Fruit fly (Drosophila melanogaster): ENCODE results near the gene CG10359.

CG10359 gene

dm6 chr3L:3566751-3567499 lies 45.1 kb upstream of the CG10359 start (continued):
- TF ChIP-seq ase (GFP tag; IDR thresholded peaks at IDR 0.05) = 0 out of 3 replicates have a peak, but pooled peaks have one; percentile 40
- peak; percentile 35 for TF ChIP-seq CG12155 (GFP tag; optimal IDR thresholded peaks at IDR 0.05)
- peak; percentile 88 for TF ChIP-seq row (GFP tag; IDR thresholded peaks at IDR 0.05)
- no peak for TF ChIP-seq aop (GFP tag; IDR thresholded peaks at IDR 0.05)
- no peak for TF ChIP-seq gt (GFP tag; IDR thresholded peaks at IDR 0.05)
- peak; percentile 42 to 75 for TF ChIP-seq chif (GFP tag; optimal IDR thresholded peaks at IDR 0.05)
- no peak for TF ChIP-seq Dref (GFP tag; IDR thresholded peaks at IDR 0.05)
- no peak for TF ChIP-seq Opbp (GFP tag; IDR thresholded peaks at IDR 0.05; ENCODE audit: partially characterized antibody)
- TF ChIP-seq nmo (GFP tag; optimal IDR thresholded peaks at IDR 0.05) = peak; percentile 82
- peak; percentile 70 for TF ChIP-seq Sox100B (GFP tag; optimal IDR thresholded peaks at IDR 0.05)
- TF ChIP-seq CG11247 (GFP tag; IDR thresholded peaks at IDR 0.05) = 0 out of 2 replicates have a peak, but pooled peaks have one; percentile 17
- no peak for TF ChIP-seq Dll (GFP tag; IDR thresholded peaks at IDR 0.05; ENCODE audit: partially characterized antibody)
- TF ChIP-seq Atf-2 (GFP tag; optimal IDR thresholded peaks at IDR 0.05) = peak; percentile 3
- TF ChIP-seq pan (optimal IDR thresholded peaks at IDR 0.05) = no peak
- TF ChIP-seq pan (GFP tag; optimal IDR thresholded peaks at IDR 0.05 in 1 of 2, IDR thresholded peaks at IDR 0.05 in 1 of 2) = peak in 1 of 2 experiments; percentile 79
- peak; percentile 86 for TF ChIP-seq Blimp-1 (GFP tag; optimal IDR thresholded peaks at IDR 0.05)
- TF ChIP-seq sens-2 (GFP tag; IDR thresholded peaks at IDR 0.05) = 0 out of 2 replicates have a peak, but pooled peaks have one; percentile 46
- peak; percentile 60 for TF ChIP-seq CG9817 (tag; optimal IDR thresholded peaks at IDR 0.05)
- peak; percentile 4 for TF ChIP-seq MTF-1 (GFP tag; optimal IDR thresholded peaks at IDR 0.05; ENCODE audit: borderline replicate concordance)
- peak; percentile 6 for TF ChIP-seq Bdp1 (GFP tag; optimal IDR thresholded peaks at IDR 0.05)
- TF ChIP-seq CG17361 (GFP tag; IDR thresholded peaks at IDR 0.05) = peak; percentile 79
- peak; percentile 47 for TF ChIP-seq CG7786 (GFP tag; optimal IDR thresholded peaks at IDR 0.05)
- TF ChIP-seq CG10147 (GFP tag; optimal IDR thresholded peaks at IDR 0.05) = peak; percentile 61
- no peak for TF ChIP-seq CG3726 (GFP tag; IDR thresholded peaks at IDR 0.05)

DNA sequence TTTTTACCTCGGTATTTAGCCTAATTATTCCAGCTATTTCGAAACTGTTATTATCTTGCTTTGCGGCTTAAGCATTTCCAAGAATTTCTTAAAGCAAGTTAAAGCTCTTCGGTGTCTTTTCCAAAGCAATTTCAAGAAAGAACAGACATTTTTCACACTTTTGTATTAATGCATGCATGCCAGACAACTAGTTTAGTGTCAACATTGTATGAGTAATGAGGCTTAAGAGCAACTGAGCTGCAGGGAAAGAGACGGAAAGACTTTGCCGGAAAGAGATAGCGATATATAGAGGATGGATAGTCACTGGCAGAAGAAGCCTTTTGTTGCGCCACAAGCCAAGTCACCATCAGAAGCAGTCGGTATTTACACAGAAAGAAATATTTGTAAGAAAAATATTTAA lies 42.9 kb upstream of the CG10359 start:
- TF ChIP-seq bcd (GFP tag; optimal IDR thresholded peaks at IDR 0.05) (no peak), Blimp-1 (GFP tag; optimal IDR thresholded peaks at IDR 0.05) (no peak), tll (GFP tag; optimal IDR thresholded peaks at IDR 0.05) (no peak), Dfd (GFP tag; optimal IDR thresholded peaks at IDR 0.05) (no peak), CG6654 (GFP tag; optimal IDR thresholded peaks at IDR 0.05) (peak; percentile 62)

- peak; percentile 95 for TF ChIP-seq CG6654 (GFP tag; optimal IDR thresholded peaks at IDR 0.05)
- peak in 1 of 2 experiments; percentile 76 for TF ChIP-seq Pdp1 (GFP tag; optimal IDR thresholded peaks at IDR 0.05)
- TF ChIP-seq her (GFP tag; optimal IDR thresholded peaks at IDR 0.05) = no peak
- TF ChIP-seq CG11504 (tag; optimal IDR thresholded peaks at IDR 0.05) = peak; percentile 15
Observed at dm6 chr3L:3570617-3571016, 41.4 kb upstream of the CG10359 start.

dm6 chr3L:3593558-3593957 lies 18.4 kb upstream of the CG10359 start:
- TF ChIP-seq pros (GFP tag; optimal IDR thresholded peaks at IDR 0.05) (peak; percentile 67), Tbp (GFP tag; optimal IDR thresholded peaks at IDR 0.05) (peak; percentile 62), Hr78 (GFP tag; optimal IDR thresholded peaks at IDR 0.05) (no peak), insv (GFP tag; optimal IDR thresholded peaks at IDR 0.05) (peak in 1 of 2 experiments; percentile 80), Ets65A (GFP tag) (peak; percentile 22), sens (GFP tag) (peak; percentile 79)
